Fruit fly (Drosophila melanogaster): ENCODE results near the gene Cpr78Cc.

- TF ChIP-seq CG8478 (optimal IDR thresholded peaks at IDR 0.05) = no peak
- no peak for TF ChIP-seq CTCF (optimal IDR thresholded peaks at IDR 0.05)
These were observed 9.3 kb upstream of the Cpr78Cc start for dm6 chr3L:21291055-21291454.
